Worm (Caenorhabditis elegans) whole organism, L2 larva: Measurements from ENCODE around the gene fubl-3.

Experiments used
- C34F6.9 ChIP-seq: fragments of 150-350 bp; optimal IDR thresholded peaks from 2 replicates; lab custom pipeline; 2014; ENCODE audit warnings: missing biosample characterization, missing genetic modification characterization
- F13H6.1 ChIP-seq: sonication (generic microtip); optimal IDR thresholded peaks from 2 replicates; lab custom pipeline; 2016; ENCODE audit warnings: missing genetic modification characterization, missing compliant biosample characterization
- R02D3.7 ChIP-seq: fragments of 150-350 bp; optimal IDR thresholded peaks from 2 replicates; lab custom pipeline; 2014; ENCODE audit warnings: missing biosample characterization, missing genetic modification characterization
- Y55F3AM.14 ChIP-seq: fragments of 200-800 bp; sonication (Bioruptor generic); optimal IDR thresholded peaks from 2 replicates; lab custom pipeline; 2018; ENCODE audit warnings: mild to moderate bottlenecking, missing genetic modification characterization, missing compliant biosample characterization
- ZK546.5 ChIP-seq: sonication (generic microtip); optimal IDR thresholded peaks from 2 replicates; lab custom pipeline; 2017; ENCODE audit warnings: missing biosample characterization, missing genetic modification characterization
- alr-1 ChIP-seq: fragments of 150-350 bp; optimal IDR thresholded peaks from 2 replicates; lab custom pipeline; 2014; ENCODE audit warnings: missing biosample characterization, missing genetic modification characterization
- aly-2 ChIP-seq: fragments of 150-350 bp; optimal IDR thresholded peaks from 2 replicates; lab custom pipeline; 2014; ENCODE audit warnings: missing biosample characterization, missing genetic modification characterization
- ama-1 ChIP-seq: fragments of 150-350 bp; optimal IDR thresholded peaks from 2 replicates; lab custom pipeline; 2018; ENCODE audit warnings: inconsistent platforms
- blmp-1 ChIP-seq: sonication (generic microtip); optimal IDR thresholded peaks from 2 replicates; lab custom pipeline; 2017; ENCODE audit warnings: missing genetic modification characterization, mild to moderate bottlenecking, missing compliant biosample characterization, antibody characterized with exemption, moderate library complexity; ENCODE audit not compliant: insufficient read depth
- ceh-16 ChIP-seq: fragments of 150-350 bp; optimal IDR thresholded peaks from 2 replicates; lab custom pipeline; 2014; ENCODE audit warnings: missing biosample characterization, missing genetic modification characterization
- ceh-82 ChIP-seq: fragments of 150-350 bp; optimal IDR thresholded peaks from 2 replicates; lab custom pipeline; 2014; ENCODE audit warnings: missing biosample characterization, missing genetic modification characterization
- crh-2 ChIP-seq: sonication (generic microtip); optimal IDR thresholded peaks from 2 replicates; lab custom pipeline; 2017; ENCODE audit warnings: missing biosample characterization, missing genetic modification characterization
- dmd-4 ChIP-seq: sonication (generic microtip); optimal IDR thresholded peaks from 2 replicates; lab custom pipeline; 2017; ENCODE audit warnings: missing biosample characterization, missing genetic modification characterization
- egl-27 ChIP-seq: sonication (generic microtip); optimal IDR thresholded peaks from 3 replicates; lab custom pipeline; 2017; ENCODE audit warnings: missing biosample characterization, missing genetic modification reagents, missing genetic modification characterization
- elt-1 ChIP-seq: fragments of 150-350 bp; optimal IDR thresholded peaks from 2 replicates; lab custom pipeline; 2014; ENCODE audit warnings: missing biosample characterization, missing genetic modification characterization
- elt-3 ChIP-seq: sonication (generic microtip); optimal IDR thresholded peaks from 2 replicates; lab custom pipeline; 2017; ENCODE audit warnings: missing biosample characterization, missing genetic modification characterization
- fos-1 ChIP-seq: fragments of 150-350 bp; optimal IDR thresholded peaks from 2 replicates; lab custom pipeline; 2014; ENCODE audit warnings: missing biosample characterization, missing genetic modification characterization
- gmeb-1 ChIP-seq: fragments of 150-350 bp; optimal IDR thresholded peaks from 2 replicates; lab custom pipeline; 2014; ENCODE audit warnings: missing biosample characterization, missing genetic modification characterization
- lin-11 ChIP-seq: fragments of 150-350 bp; sonication (generic microtip); optimal IDR thresholded peaks from 2 replicates; lab custom pipeline; 2014; ENCODE audit warnings: missing biosample characterization, missing genetic modification characterization, inconsistent platforms, mixed read lengths
- lin-13 ChIP-seq: fragments of 150-350 bp; optimal IDR thresholded peaks from 2 replicates; lab custom pipeline; 2014; ENCODE audit warnings: missing biosample characterization, missing genetic modification reagents, missing genetic modification characterization
- lin-39 ChIP-seq: fragments of 150-350 bp; optimal IDR thresholded peaks from 2 replicates; lab custom pipeline; 2014; ENCODE audit warnings: missing biosample characterization, missing genetic modification reagents, missing genetic modification characterization
- lsy-2 ChIP-seq, 2 experiments: fragments of 150-350 bp in 1 of 2; sonication (generic microtip) in 1 of 2; optimal IDR thresholded peaks; 2 replicates each; lab custom pipeline; 2014 to 2017; ENCODE audit warnings: missing biosample characterization in 2 of 2, missing genetic modification characterization in 2 of 2
- mab-5 ChIP-seq: fragments of 150-350 bp; optimal IDR thresholded peaks from 2 replicates; lab custom pipeline; 2014; ENCODE audit warnings: missing biosample characterization, missing genetic modification characterization
- mbf-1 ChIP-seq: sonication (generic microtip); optimal IDR thresholded peaks from 2 replicates; lab custom pipeline; 2017; ENCODE audit warnings: missing biosample characterization, missing genetic modification characterization
- mdl-1 ChIP-seq, 2 experiments: fragments of 150-350 bp in 1 of 2; sonication (generic microtip) in 1 of 2; optimal IDR thresholded peaks; 2 replicates each; lab custom pipeline; 2017; ENCODE audit warnings: missing biosample characterization in 2 of 2, missing genetic modification characterization in 2 of 2
- nhr-10 ChIP-seq: sonication (generic microtip); optimal IDR thresholded peaks from 2 replicates; lab custom pipeline; 2017; ENCODE audit warnings: missing biosample characterization, missing genetic modification characterization
- nhr-11 ChIP-seq: fragments of 150-350 bp; optimal IDR thresholded peaks from 2 replicates; lab custom pipeline; 2014; ENCODE audit warnings: missing biosample characterization, missing genetic modification characterization
- nhr-12 ChIP-seq: fragments of 150-350 bp; optimal IDR thresholded peaks from 2 replicates; lab custom pipeline; 2014; ENCODE audit warnings: missing biosample characterization, missing genetic modification characterization
- nhr-129 ChIP-seq: fragments of 150-350 bp; optimal IDR thresholded peaks from 2 replicates; lab custom pipeline; 2014; ENCODE audit warnings: missing biosample characterization, missing genetic modification characterization
- nhr-21 ChIP-seq: fragments of 150-350 bp; optimal IDR thresholded peaks from 2 replicates; lab custom pipeline; 2014; ENCODE audit warnings: missing biosample characterization, missing genetic modification characterization
- nhr-23 ChIP-seq: fragments of 150-350 bp; optimal IDR thresholded peaks from 2 replicates; lab custom pipeline; 2014; ENCODE audit warnings: missing biosample characterization, missing genetic modification reagents, missing genetic modification characterization
- nhr-237 ChIP-seq: fragments of 150-350 bp; optimal IDR thresholded peaks from 2 replicates; lab custom pipeline; 2014; ENCODE audit warnings: missing biosample characterization, missing genetic modification characterization
- nhr-25 ChIP-seq: fragments of 150-350 bp; sonication (generic microtip); optimal IDR thresholded peaks from 3 replicates; lab custom pipeline; 2014; ENCODE audit warnings: missing biosample characterization, missing genetic modification characterization
- nhr-6 ChIP-seq: fragments of 150-350 bp; optimal IDR thresholded peaks from 2 replicates; lab custom pipeline; 2014; ENCODE audit warnings: missing biosample characterization, missing genetic modification characterization
- nhr-77 ChIP-seq: fragments of 150-350 bp; optimal IDR thresholded peaks from 2 replicates; lab custom pipeline; 2014; ENCODE audit warnings: missing biosample characterization, missing genetic modification characterization
- peb-1 ChIP-seq: fragments of 150-350 bp; optimal IDR thresholded peaks from 2 replicates; lab custom pipeline; 2014; ENCODE audit warnings: missing biosample characterization, missing genetic modification characterization
- sem-4 ChIP-seq: fragments of 150-350 bp; optimal IDR thresholded peaks from 2 replicates; lab custom pipeline; 2014; ENCODE audit warnings: missing biosample characterization, missing genetic modification reagents, missing genetic modification characterization
- skn-1 ChIP-seq: sonication (generic microtip); optimal IDR thresholded peaks from 2 replicates; lab custom pipeline; 2017; ENCODE audit warnings: missing biosample characterization, missing genetic modification characterization
- sma-3 ChIP-seq: sonication (generic microtip); optimal IDR thresholded peaks from 2 replicates; lab custom pipeline; 2016; ENCODE audit warnings: missing genetic modification reagents, missing genetic modification characterization, missing compliant biosample characterization
- sma-9 ChIP-seq, 2 experiments: fragments of 150-350 bp in 1 of 2; sonication (generic microtip) in 1 of 2; optimal IDR thresholded peaks; 2 replicates each; lab custom pipeline; 2014 to 2016; ENCODE audit warnings: missing genetic modification characterization in 2 of 2, mild to moderate bottlenecking in 1 of 2, missing biosample characterization in 1 of 2, missing compliant biosample characterization in 1 of 2, missing genetic modification reagents in 1 of 2, moderate library complexity in 1 of 2
- snpc-4 ChIP-seq: fragments of 150-350 bp; optimal IDR thresholded peaks from 2 replicates; lab custom pipeline; 2014; ENCODE audit warnings: missing biosample characterization, missing genetic modification characterization
- unc-39 ChIP-seq: fragments of 150-350 bp; optimal IDR thresholded peaks from 2 replicates; lab custom pipeline; 2014; ENCODE audit warnings: missing biosample characterization, missing genetic modification characterization
- unc-55 ChIP-seq: fragments of 150-350 bp; sonication (generic microtip); optimal IDR thresholded peaks from 3 replicates; lab custom pipeline; 2014; ENCODE audit warnings: missing biosample characterization, missing genetic modification reagents, missing genetic modification characterization
- unc-62 ChIP-seq: fragments of 150-350 bp; optimal IDR thresholded peaks from 2 replicates; lab custom pipeline; 2014; ENCODE audit warnings: missing biosample characterization, missing genetic modification reagents, missing genetic modification characterization
- zag-1 ChIP-seq: fragments of 150-350 bp; optimal IDR thresholded peaks from 2 replicates; lab custom pipeline; 2014; ENCODE audit warnings: missing biosample characterization, missing genetic modification characterization
- ztf-1 ChIP-seq: fragments of 200-800 bp; sonication (Bioruptor generic); conservative IDR thresholded peaks from 2 replicates; pipeline ENCODE4 v1.3.6; 2022; ENCODE audit warnings: missing genetic modification characterization, missing compliant biosample characterization
- ztf-11 ChIP-seq: sonication (generic microtip); optimal IDR thresholded peaks from 2 replicates; lab custom pipeline; 2017; ENCODE audit warnings: missing biosample characterization, missing genetic modification characterization
- ztf-4 ChIP-seq: fragments of 150-350 bp; optimal IDR thresholded peaks from 2 replicates; lab custom pipeline; 2014; ENCODE audit warnings: missing biosample characterization, missing genetic modification characterization

fubl-3 gene

DNA sequence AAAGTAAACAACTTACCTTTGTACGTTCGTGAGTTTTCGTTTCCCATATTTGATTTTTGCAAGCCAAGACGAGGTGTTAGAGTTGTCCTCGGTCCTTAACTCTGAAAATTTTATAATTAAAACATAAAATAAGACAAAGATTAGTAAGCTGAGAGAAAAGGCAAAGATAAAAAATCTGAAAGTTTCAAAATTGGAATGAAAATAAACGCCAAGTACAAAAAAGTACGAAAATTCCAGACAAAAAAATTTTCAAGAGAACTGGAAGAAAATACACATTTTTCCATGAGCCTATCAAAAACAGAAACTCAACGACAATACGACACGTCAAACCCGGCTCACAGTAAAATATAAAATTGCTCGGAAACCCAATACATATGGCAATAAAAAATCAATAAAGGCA is 42.7 kb upstream of the fubl-3 start, which contains the start of gene F10D7.5:
F10D7.5 (minus strand) TSS at position 101 of the 400 bp plus-strand sequence.
- TF ChIP-seq lin-13 (GFP tag; lab: Kevin White, UChicago): no peak
- TF ChIP-seq elt-1: no peak
- TF ChIP-seq blmp-1 (tag; lab: Kevin White, UChicago): no peak
- TF ChIP-seq nhr-237 (tag; lab: Kevin White, UChicago): no peak
- TF ChIP-seq elt-3: no peak

ce11 chrX:17392182-17392581 is 42.1 kb upstream of the fubl-3 start:
- TF ChIP-seq elt-1 (no peak), unc-39 (tag; lab: Kevin White, UChicago) (no peak), blmp-1 (tag; lab: Kevin White, UChicago) (peak; percentile 26), peb-1 (no peak), elt-3 (no peak), ama-1 (lab: Kevin White, UChicago) (no peak), lin-13 (GFP tag; lab: Kevin White, UChicago) (peak; percentile 68), sma-9 (GFP tag; optimal IDR thresholded peaks at IDR 0.05; lab: Kevin White, UChicago) (peak; percentile 85), sma-9 (tag; optimal IDR thresholded peaks at IDR 0.05; lab: Kevin White, UChicago) (no peak), ceh-16 (peak; percentile 1), lin-39 (tag; lab: Kevin White, UChicago) (no peak), mdl-1 (tag; optimal IDR thresholded peaks at IDR 0.05; lab: Kevin White, UChicago) (peak in 1 of 2 experiments; percentile 24), ZK546.5 (tag; lab: Kevin White, UChicago) (no peak), dmd-4 (tag; lab: Kevin White, UChicago) (no peak), lin-11 (tag; lab: Kevin White, UChicago) (peak; percentile 65), unc-55 (peak; percentile 86), zag-1 (peak; percentile 42), mab-5 (tag; lab: Kevin White, UChicago) (peak; percentile 49), crh-2 (peak; percentile 78), ztf-1 (no peak), lsy-2 (tag; optimal IDR thresholded peaks at IDR 0.05; lab: Kevin White, UChicago) (peak; percentile 35 to 75), gmeb-1 (tag; lab: Kevin White, UChicago) (peak; percentile 39), alr-1 (tag; lab: Kevin White, UChicago) (no peak), ceh-82 (no peak), sma-3 (peak; percentile 80), Y55F3AM.14 (GFP tag; lab: Kevin White, UChicago) (no peak), R02D3.7 (tag; lab: Kevin White, UChicago) (no peak), nhr-25 (tag; lab: Kevin White, UChicago) (peak; percentile 68), nhr-129 (tag; lab: Kevin White, UChicago) (peak; percentile 83), fos-1 (tag; lab: Kevin White, UChicago) (peak; percentile 70), snpc-4 (peak; percentile 39), nhr-10 (tag; lab: Kevin White, UChicago) (no peak), nhr-237 (tag; lab: Kevin White, UChicago) (no peak), nhr-12 (tag; lab: Kevin White, UChicago) (no peak), egl-27 (tag; lab: Kevin White, UChicago) (no peak), ztf-11 (no peak), ztf-4 (tag; lab: Kevin White, UChicago) (peak; percentile 48), nhr-6 (tag; lab: Kevin White, UChicago) (peak; percentile 25), nhr-21 (tag; lab: Kevin White, UChicago) (peak; percentile 32), C34F6.9 (tag; lab: Kevin White, UChicago) (peak; percentile 85), nhr-11 (tag; lab: Kevin White, UChicago) (no peak), nhr-23 (tag; lab: Kevin White, UChicago) (no peak), F13H6.1 (tag; lab: Kevin White, UChicago) (peak; percentile 74), nhr-77 (no peak), unc-62 (GFP tag; lab: Kevin White, UChicago) (no peak), aly-2 (tag; lab: Kevin White, UChicago) (no peak), skn-1 (tag; lab: Kevin White, UChicago) (no peak), mbf-1 (tag; lab: Kevin White, UChicago) (no peak), sem-4 (peak; percentile 71)
